Worm (Caenorhabditis elegans) whole organism, L1 larva: ENCODE measurements around the gene F42E11.3.

Experiments
- C16A3.4 ChIP-seq: fragments of 150-350 bp; optimal IDR thresholded peaks from 2 replicates; lab custom pipeline; 2014; ENCODE audit warnings: missing biosample characterization, missing genetic modification characterization
- C34B4.2 ChIP-seq: sonication (generic microtip); optimal IDR thresholded peaks from 2 replicates; lab custom pipeline; 2017; ENCODE audit warnings: mild to moderate bottlenecking, missing genetic modification characterization, missing compliant biosample characterization
- Y116A8C.19 ChIP-seq: sonication (generic microtip); optimal IDR thresholded peaks from 2 replicates; lab custom pipeline; 2016; ENCODE audit warnings: missing compliant biosample characterization, missing genetic modification characterization, borderline replicate concordance
- aha-1 ChIP-seq: fragments of 150-350 bp; optimal IDR thresholded peaks from 2 replicates; lab custom pipeline; 2014; ENCODE audit warnings: missing biosample characterization, missing genetic modification characterization
- aly-2 ChIP-seq: fragments of 150-350 bp; optimal IDR thresholded peaks from 2 replicates; lab custom pipeline; 2014; ENCODE audit warnings: missing biosample characterization, missing genetic modification characterization
- ceh-8 ChIP-seq: fragments of 200-800 bp; sonication (Bioruptor generic); optimal IDR thresholded peaks from 2 replicates; lab custom pipeline; 2018; ENCODE audit warnings: mild to moderate bottlenecking, missing genetic modification characterization, moderate library complexity, missing compliant biosample characterization
- ceh-90 ChIP-seq: sonication (generic microtip); optimal IDR thresholded peaks from 2 replicates; lab custom pipeline; 2016; ENCODE audit warnings: missing genetic modification characterization, missing compliant biosample characterization
- ces-1 ChIP-seq: fragments of 150-350 bp; optimal IDR thresholded peaks from 2 replicates; lab custom pipeline; 2014; ENCODE audit warnings: missing biosample characterization, missing genetic modification reagents, missing genetic modification characterization
- dsc-1 ChIP-seq: sonication (generic microtip); optimal IDR thresholded peaks from 2 replicates; lab custom pipeline; 2016; ENCODE audit warnings: mild to moderate bottlenecking, missing genetic modification characterization, missing compliant biosample characterization
- efl-1 ChIP-seq, 4 experiments: fragments of 150-350 bp; optimal IDR thresholded peaks in 3 of 4; peaks in 1 of 4; 1 replicate in 1 of 4; 2 replicates in 3 of 4; lab custom pipeline; 2014; ENCODE audit warnings: missing biosample characterization in 2 of 4, missing genetic modification characterization in 2 of 4, missing genetic modification reagents in 2 of 4
- efl-3 ChIP-seq: fragments of 200-800 bp; sonication (Bioruptor generic); optimal IDR thresholded peaks from 2 replicates; lab custom pipeline; 2018; ENCODE audit warnings: mild to moderate bottlenecking, missing genetic modification characterization, missing compliant biosample characterization
- egl-13 ChIP-seq: sonication (generic microtip); optimal IDR thresholded peaks from 2 replicates; lab custom pipeline; 2016; ENCODE audit warnings: missing genotype, missing genetic modification reagents, missing genetic modification characterization, missing compliant biosample characterization
- elt-2 ChIP-seq: sonication (generic microtip); optimal IDR thresholded peaks from 2 replicates; lab custom pipeline; 2016; ENCODE audit warnings: missing genetic modification characterization, mild to moderate bottlenecking, inconsistent platforms, missing compliant biosample characterization, missing genetic modification reagents
- fkh-4 ChIP-seq: sonication (generic microtip); optimal IDR thresholded peaks from 2 replicates; lab custom pipeline; 2016; ENCODE audit warnings: missing compliant biosample characterization, missing genetic modification characterization, borderline replicate concordance
- hlh-17 ChIP-seq: fragments of 200-800 bp; sonication (Bioruptor generic); optimal IDR thresholded peaks from 2 replicates; lab custom pipeline; 2018; ENCODE audit warnings: missing genetic modification characterization, mild to moderate bottlenecking, missing compliant biosample characterization, moderate library complexity, borderline replicate concordance
- hpl-2 ChIP-seq: fragments of 150-350 bp; optimal IDR thresholded peaks from 2 replicates; lab custom pipeline; 2014; ENCODE audit warnings: missing biosample characterization, missing genetic modification reagents, missing genetic modification characterization
- jun-1 ChIP-seq: fragments of 150-350 bp; optimal IDR thresholded peaks from 2 replicates; lab custom pipeline; 2014; ENCODE audit warnings: missing biosample characterization, missing genetic modification reagents, missing genetic modification characterization
- lin-14 ChIP-seq: fragments of 200-800 bp; sonication (Bioruptor generic); optimal IDR thresholded peaks from 2 replicates; lab custom pipeline; 2018; ENCODE audit warnings: mild to moderate bottlenecking, missing genetic modification characterization, moderate library complexity, missing compliant biosample characterization
- lin-15B ChIP-seq: fragments of 150-350 bp; sonication (generic microtip); optimal IDR thresholded peaks from 3 replicates; lab custom pipeline; 2014; ENCODE audit warnings: missing biosample characterization, missing genetic modification characterization
- lin-35 ChIP-seq, 2 experiments: fragments of 150-350 bp; optimal IDR thresholded peaks; 2 replicates each; lab custom pipeline; 2014; ENCODE audit warnings: missing biosample characterization in 2 of 2, missing genetic modification characterization in 2 of 2, missing genetic modification reagents in 2 of 2
- lsy-2 ChIP-seq, 2 experiments: fragments of 150-350 bp; optimal IDR thresholded peaks; 2 replicates each; lab custom pipeline; 2014; ENCODE audit warnings: missing biosample characterization in 2 of 2, missing genetic modification characterization in 2 of 2
- mdl-1 ChIP-seq, 2 experiments: fragments of 150-350 bp; optimal IDR thresholded peaks; 2 replicates each; lab custom pipeline; 2014 to 2017; ENCODE audit warnings: missing biosample characterization in 2 of 2, missing genetic modification characterization in 2 of 2, inconsistent platforms in 1 of 2
- nhr-11 ChIP-seq: fragments of 150-350 bp; optimal IDR thresholded peaks from 2 replicates; lab custom pipeline; 2014; ENCODE audit warnings: missing biosample characterization, missing genetic modification characterization
- nhr-12 ChIP-seq: sonication (generic microtip); optimal IDR thresholded peaks from 2 replicates; lab custom pipeline; 2017; ENCODE audit warnings: missing biosample characterization, missing genetic modification characterization
- nhr-20 ChIP-seq: sonication (generic microtip); optimal IDR thresholded peaks from 2 replicates; lab custom pipeline; 2016; ENCODE audit warnings: mild to moderate bottlenecking, missing genetic modification characterization, missing compliant biosample characterization
- nhr-237 ChIP-seq: fragments of 150-350 bp; optimal IDR thresholded peaks from 2 replicates; lab custom pipeline; 2014; ENCODE audit warnings: missing biosample characterization, missing genetic modification characterization
- nhr-28 ChIP-seq: fragments of 150-350 bp; optimal IDR thresholded peaks from 2 replicates; lab custom pipeline; 2014; ENCODE audit warnings: missing biosample characterization, missing genetic modification characterization
- nhr-47 ChIP-seq: sonication (generic microtip); optimal IDR thresholded peaks from 2 replicates; lab custom pipeline; 2016; ENCODE audit warnings: mild to moderate bottlenecking, missing genetic modification characterization, moderate library complexity, missing compliant biosample characterization
- nhr-71 ChIP-seq: sonication (generic microtip); optimal IDR thresholded peaks from 2 replicates; lab custom pipeline; 2016; ENCODE audit warnings: mild to moderate bottlenecking, missing genetic modification characterization, moderate library complexity, missing compliant biosample characterization
- nhr-76 ChIP-seq: sonication (generic microtip); optimal IDR thresholded peaks from 2 replicates; lab custom pipeline; 2017; ENCODE audit warnings: missing biosample characterization, missing genetic modification characterization
- nhr-90 ChIP-seq: sonication (generic microtip); optimal IDR thresholded peaks from 2 replicates; lab custom pipeline; 2016; ENCODE audit warnings: mild to moderate bottlenecking, missing genetic modification characterization, missing compliant biosample characterization; ENCODE audit not compliant: poor library complexity
- pax-3 ChIP-seq: fragments of 200-800 bp; sonication (Bioruptor generic); optimal IDR thresholded peaks from 2 replicates; lab custom pipeline; 2018; ENCODE audit warnings: mild to moderate bottlenecking, missing genetic modification characterization, moderate library complexity, missing compliant biosample characterization
- pqm-1 ChIP-seq: sonication (generic microtip); optimal IDR thresholded peaks from 3 replicates; lab custom pipeline; 2017; ENCODE audit warnings: missing biosample characterization, missing genetic modification characterization
- rnt-1 ChIP-seq: sonication (generic microtip); optimal IDR thresholded peaks from 2 replicates; lab custom pipeline; 2016; ENCODE audit warnings: mild to moderate bottlenecking, missing genetic modification characterization, moderate library complexity, missing compliant biosample characterization
- skn-1 ChIP-seq: fragments of 150-350 bp; optimal IDR thresholded peaks from 2 replicates; lab custom pipeline; 2014; ENCODE audit warnings: missing biosample characterization, missing genetic modification characterization
- snpc-4 ChIP-seq: fragments of 150-350 bp; optimal IDR thresholded peaks from 2 replicates; lab custom pipeline; 2014; ENCODE audit warnings: missing biosample characterization, missing genetic modification characterization
- sup-37 ChIP-seq: fragments of 200-800 bp; sonication (Bioruptor generic); optimal IDR thresholded peaks from 2 replicates; lab custom pipeline; 2018; ENCODE audit warnings: mild to moderate bottlenecking, missing genetic modification characterization, missing compliant biosample characterization
- swsn-7 ChIP-seq: sonication (generic microtip); optimal IDR thresholded peaks from 2 replicates; lab custom pipeline; 2016; ENCODE audit warnings: missing genetic modification characterization, missing compliant biosample characterization
- tbx-2 ChIP-seq: sonication (generic microtip); optimal IDR thresholded peaks from 2 replicates; lab custom pipeline; 2016; ENCODE audit warnings: missing genetic modification characterization, missing compliant biosample characterization
- tlp-1 ChIP-seq: fragments of 150-350 bp; optimal IDR thresholded peaks from 2 replicates; lab custom pipeline; 2014; ENCODE audit warnings: missing biosample characterization, missing genetic modification characterization
- unc-130 ChIP-seq: fragments of 150-350 bp; optimal IDR thresholded peaks from 2 replicates; lab custom pipeline; 2017; ENCODE audit warnings: missing biosample characterization, missing genetic modification characterization, inconsistent platforms
- unc-62 ChIP-seq: fragments of 150-350 bp; optimal IDR thresholded peaks from 2 replicates; lab custom pipeline; 2014; ENCODE audit warnings: missing biosample characterization, missing genetic modification reagents, missing genetic modification characterization
- unc-86 ChIP-seq: sonication (generic microtip); optimal IDR thresholded peaks from 2 replicates; lab custom pipeline; 2016; ENCODE audit warnings: missing genetic modification characterization, missing compliant biosample characterization
- zag-1 ChIP-seq: fragments of 150-350 bp; optimal IDR thresholded peaks from 2 replicates; lab custom pipeline; 2014; ENCODE audit warnings: missing biosample characterization, missing genetic modification characterization
- ztf-11 ChIP-seq, 2 experiments: sonication (generic microtip); optimal IDR thresholded peaks; 2 replicates each; lab custom pipeline; 2016 to 2017; ENCODE audit warnings: missing genetic modification characterization in 2 of 2, missing biosample characterization in 1 of 2, missing compliant biosample characterization in 1 of 2
- ztf-4 ChIP-seq: fragments of 150-350 bp; optimal IDR thresholded peaks from 2 replicates; lab custom pipeline; 2014; ENCODE audit warnings: missing biosample characterization, missing genetic modification characterization

Gene F42E11.3

ce11 chrX:11414837-11415550, 39.6 kb upstream of the F42E11.3 start, which contains the start of gene pek-1 (continued):
- TF ChIP-seq snpc-4 (tag; lab: Kevin White, UChicago), result no peak
- TF ChIP-seq unc-130 (tag; lab: Kevin White, UChicago), result peak; percentile 11
- no peak for TF ChIP-seq fkh-4
- no peak for TF ChIP-seq C34B4.2
- TF ChIP-seq lsy-2 (tag; optimal IDR thresholded peaks at IDR 0.05; lab: Kevin White, UChicago), result peak; percentile 47 to 59
- TF ChIP-seq ztf-11 (tag; optimal IDR thresholded peaks at IDR 0.05; lab: Kevin White, UChicago), result peak in 1 of 2 experiments; percentile 35
- TF ChIP-seq aha-1 (tag; lab: Kevin White, UChicago), result no peak
- no peak for TF ChIP-seq ceh-90 (tag; lab: Kevin White, UChicago)

- TF ChIP-seq hpl-2 (GFP tag; lab: Kevin White, UChicago) (no peak), C34B4.2 (no peak), hlh-17 (no peak), pqm-1 (tag; lab: Kevin White, UChicago) (no peak), aly-2 (tag; lab: Kevin White, UChicago) (no peak), lin-14 (no peak), unc-130 (tag; lab: Kevin White, UChicago) (no peak), ces-1 (no peak), egl-13 (tag; lab: Kevin White, UChicago) (no peak), nhr-76 (tag; lab: Kevin White, UChicago) (no peak), zag-1 (tag; lab: Kevin White, UChicago) (no peak), nhr-237 (tag; lab: Kevin White, UChicago) (no peak), unc-86 (tag; lab: Kevin White, UChicago) (no peak), ztf-11 (tag; optimal IDR thresholded peaks at IDR 0.05; lab: Kevin White, UChicago) (no peak), unc-62 (no peak), efl-1 (optimal IDR thresholded peaks at IDR 0.05; lab: Kevin White, UChicago) (no peak), efl-1 (GFP tag; optimal IDR thresholded peaks at IDR 0.05 in 1 of 2; lab: Kevin White, UChicago) (no peak), jun-1 (tag; lab: Kevin White, UChicago) (no peak)
Measured at ce11 chrX:11411675-11412074, 36.3 kb upstream of the F42E11.3 start.

- TF ChIP-seq zag-1 (tag; lab: Kevin White, UChicago) (no peak), nhr-237 (tag; lab: Kevin White, UChicago) (no peak), mdl-1 (tag; optimal IDR thresholded peaks at IDR 0.05; lab: Kevin White, UChicago) (no peak), swsn-7 (no peak), aha-1 (tag; lab: Kevin White, UChicago) (no peak), snpc-4 (tag; lab: Kevin White, UChicago) (no peak), elt-2 (tag; lab: Kevin White, UChicago) (peak; percentile 37), nhr-12 (tag; lab: Kevin White, UChicago) (no peak), nhr-28 (tag; lab: Kevin White, UChicago) (no peak), lin-35 (GFP tag; optimal IDR thresholded peaks at IDR 0.05; lab: Kevin White, UChicago) (peak in 1 of 2 experiments; percentile 35), rnt-1 (tag; lab: Kevin White, UChicago) (peak; percentile 58), hpl-2 (GFP tag; lab: Kevin White, UChicago) (no peak), lsy-2 (tag; optimal IDR thresholded peaks at IDR 0.05; lab: Kevin White, UChicago) (peak in 1 of 2 experiments; percentile 44), skn-1 (tag; lab: Kevin White, UChicago) (no peak), ztf-4 (peak; percentile 3), C16A3.4 (tag; lab: Kevin White, UChicago) (no peak), nhr-11 (tag; lab: Kevin White, UChicago) (no peak), nhr-47 (no peak), ceh-8 (GFP tag; lab: Kevin White, UChicago) (no peak), nhr-90 (no peak), C34B4.2 (no peak), lin-15B (tag; lab: Kevin White, UChicago) (no peak), efl-1 (optimal IDR thresholded peaks at IDR 0.05; lab: Kevin White, UChicago) (no peak), efl-1 (GFP tag; optimal IDR thresholded peaks at IDR 0.05 in 1 of 2; lab: Kevin White, UChicago) (peak in 1 of 2 experiments; percentile 55), pax-3 (tag; lab: Kevin White, UChicago) (no peak), sup-37 (no peak), ztf-11 (tag; optimal IDR thresholded peaks at IDR 0.05; lab: Kevin White, UChicago) (no peak), nhr-20 (tag; lab: Kevin White, UChicago) (peak; percentile 39), efl-3 (GFP tag; lab: Kevin White, UChicago) (no peak), nhr-71 (peak; percentile 62), tlp-1 (no peak), Y116A8C.19 (tag; lab: Kevin White, UChicago) (no peak), tbx-2 (no peak), dsc-1 (tag; lab: Kevin White, UChicago) (no peak), pqm-1 (tag; lab: Kevin White, UChicago) (no peak)
Measured at ce11 chrX:11409457-11409856, 34.0 kb upstream of the F42E11.3 start.
